Fruit fly (Drosophila melanogaster) Kc167 (cell line): ENCODE results near the gene Osi17.

Source experiments
- Myc ChIP-seq: fragments of >200 bp; optimal IDR thresholded peaks from 2 replicates; lab custom pipeline; 2017; ENCODE audit warnings: missing external identifiers
- Sin3A ChIP-seq: fragments of >200 bp; optimal IDR thresholded peaks from 2 replicates; lab custom pipeline; 2018; ENCODE audit warnings: missing external identifiers
- h ChIP-seq: fragments of >200 bp; optimal IDR thresholded peaks from 3 replicates; lab custom pipeline; 2018; ENCODE audit warnings: missing external identifiers
- insv ChIP-seq: fragments of >200 bp; optimal IDR thresholded peaks from 3 replicates; lab custom pipeline; 2018; ENCODE audit warnings: missing external identifiers
- psq ChIP-seq: fragments of >200 bp; optimal IDR thresholded peaks from 2 replicates; lab custom pipeline; 2017; ENCODE audit warnings: missing external identifiers
- ttk ChIP-seq: sonication (Bioruptor generic); optimal IDR thresholded peaks from 2 replicates; lab custom pipeline; 2017; ENCODE audit warnings: missing external identifiers

Osi17 gene

DNA sequence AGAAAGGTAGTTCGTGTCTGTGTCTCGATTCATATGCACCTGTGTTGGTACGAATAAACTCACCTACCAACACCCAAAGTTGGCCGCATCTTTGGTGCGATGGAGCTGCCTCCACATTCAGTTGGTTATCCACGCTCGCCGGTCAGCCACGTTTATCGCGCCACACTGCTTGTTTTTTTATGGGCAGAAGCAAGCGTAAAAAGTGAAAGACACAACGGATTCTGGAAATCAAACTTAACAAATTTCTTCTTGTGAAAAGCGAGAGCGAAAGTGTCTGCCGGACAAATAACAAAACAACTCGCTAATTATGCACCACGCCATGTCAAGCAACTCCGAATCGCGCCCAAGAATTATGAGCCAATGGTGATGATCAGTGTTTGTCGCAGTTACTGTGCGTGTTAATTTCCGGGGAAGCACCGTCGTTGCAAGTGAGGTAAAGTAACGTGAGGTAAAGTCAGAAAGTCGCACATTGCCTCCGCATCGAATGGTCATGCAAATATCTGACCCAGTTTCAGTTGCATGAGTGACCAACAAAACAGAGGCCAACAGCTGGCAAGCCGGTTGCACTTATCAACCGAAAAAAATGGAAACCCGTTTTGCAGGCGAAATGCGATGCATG lies at the start of gene Osi17:
Gene Osi17, plus strand, starts transcription at position 132 of the 619 bp plus-strand sequence.
- no peak for TF ChIP-seq psq (lab: Kevin White, UChicago)

DNA sequence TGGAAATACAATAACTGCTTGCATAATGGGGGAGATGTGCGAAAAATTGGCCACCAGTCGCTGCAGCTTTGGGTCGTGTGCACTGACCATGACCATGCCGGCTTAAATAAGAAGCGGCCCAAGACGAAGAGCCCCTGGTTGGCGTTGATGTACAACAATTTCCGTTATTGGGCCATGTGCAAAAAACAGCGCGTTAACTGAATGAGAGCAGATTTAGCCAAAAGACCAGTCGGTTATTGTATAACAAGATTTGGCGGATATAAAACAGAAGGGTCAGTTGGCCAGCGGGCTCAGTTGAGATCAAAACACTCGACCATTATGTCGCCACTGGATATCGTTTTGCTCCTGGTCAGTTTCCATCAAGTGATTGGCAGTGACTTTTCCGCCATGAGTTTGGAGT lies 47.9 kb upstream of the Osi17 start, which contains the start of gene Osi10a:
Gene Osi10a, plus strand, starts transcription at position 301 of the 400 bp plus-strand sequence.
- TF ChIP-seq h: no peak
- no peak for TF ChIP-seq ttk

DNA sequence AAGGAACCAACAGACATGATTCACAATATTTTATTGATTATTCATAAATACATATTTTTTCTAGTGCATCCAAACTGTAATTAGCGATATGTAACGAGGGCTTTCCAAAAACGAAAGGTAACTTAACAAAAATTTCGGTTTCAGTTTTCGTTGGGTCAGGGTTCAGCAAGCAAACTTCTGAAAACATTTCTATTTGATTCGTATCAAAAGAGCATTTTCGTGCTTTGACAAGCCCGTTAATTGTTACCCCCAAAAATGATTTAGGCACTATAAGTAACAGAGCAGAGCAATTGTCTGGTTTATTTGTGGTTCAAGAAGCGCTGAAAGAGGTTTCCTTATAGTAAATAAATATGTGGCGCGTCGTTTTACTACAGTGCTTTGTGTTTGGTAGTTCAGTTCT lies 45.7 kb upstream of the Osi17 start, which contains the start of gene Osi10b:
Gene Osi10b, plus strand, starts transcription at position 301 of the 400 bp plus-strand sequence.
- TF ChIP-seq insv: no peak
- TF ChIP-seq ttk: no peak
- TF ChIP-seq psq (lab: Kevin White, UChicago): no peak
- no peak for TF ChIP-seq h
- no peak for TF ChIP-seq Sin3A (lab: Kevin White, UChicago)
- no peak for TF ChIP-seq Myc (lab: Kevin White, UChicago)

DNA sequence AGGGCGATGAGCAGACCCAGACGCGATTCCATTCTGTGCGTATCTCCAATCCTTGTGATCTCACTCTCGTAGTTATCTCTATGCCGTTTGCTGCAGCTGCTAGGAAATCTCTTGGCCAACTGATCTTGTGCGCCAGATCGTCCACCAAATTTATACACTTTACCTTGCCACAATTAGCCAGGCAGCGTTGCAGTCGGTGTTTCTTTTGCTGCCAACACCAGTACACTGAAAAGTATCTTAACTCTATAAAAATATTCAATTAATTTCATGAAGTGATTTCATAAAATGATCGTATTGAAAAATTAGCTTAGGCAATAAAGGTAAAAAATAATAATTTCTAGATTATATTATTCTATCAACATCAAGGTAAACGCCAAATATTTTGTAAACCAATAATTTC lies 42.9 kb upstream of the Osi17 start, which contains the start of gene Osi11:
Gene Osi11, minus strand, starts transcription at position 101 of the 400 bp plus-strand sequence.
- TF ChIP-seq ttk: no peak
- TF ChIP-seq insv: no peak
- no peak for TF ChIP-seq Myc (lab: Kevin White, UChicago)
- no peak for TF ChIP-seq h
- no peak for TF ChIP-seq Sin3A (lab: Kevin White, UChicago)
- no peak for TF ChIP-seq psq (lab: Kevin White, UChicago)

DNA sequence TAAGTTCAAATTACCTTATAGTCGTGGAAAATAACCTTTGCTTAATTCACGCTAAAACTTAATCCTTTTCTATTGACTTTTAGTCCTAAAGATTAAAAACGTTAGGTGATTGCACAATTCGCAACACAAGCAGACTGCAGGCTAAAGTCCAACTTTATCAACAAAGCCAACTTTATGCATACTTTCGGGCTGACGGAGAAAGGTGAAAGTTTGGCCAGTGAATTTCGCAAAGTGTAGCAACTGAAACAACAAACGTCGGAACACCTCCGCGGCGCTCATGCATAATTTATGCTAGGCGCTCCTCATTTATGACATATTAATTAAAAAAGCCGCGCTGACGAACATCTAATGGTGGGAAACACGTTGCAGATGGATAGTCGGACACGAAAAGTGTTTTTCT lies 41.6 kb upstream of the Osi17 start:
- TF ChIP-seq Sin3A (lab: Kevin White, UChicago): no peak

DNA sequence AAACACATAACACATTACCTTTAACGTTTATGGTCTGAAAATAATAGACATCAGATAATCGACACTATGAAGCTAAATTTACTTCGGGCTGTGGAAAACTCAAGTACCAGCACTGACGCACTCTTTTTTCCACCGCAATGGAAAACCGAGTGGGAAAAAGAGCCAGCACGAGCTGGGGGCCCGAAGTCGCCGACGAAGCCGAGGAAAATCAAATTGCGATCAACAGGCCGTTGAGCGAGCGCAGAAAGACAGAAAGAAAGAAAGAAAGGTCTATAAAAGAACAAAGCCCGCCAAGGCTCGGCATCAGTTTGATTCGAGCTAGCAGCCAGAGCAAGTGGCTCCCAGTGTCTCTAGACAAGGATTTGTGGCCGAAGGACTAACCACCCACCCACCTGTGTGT lies 33.3 kb upstream of the Osi17 start, which contains the start of gene Osi12:
Gene Osi12, plus strand, starts transcription at position 301 of the 400 bp plus-strand sequence.
- TF ChIP-seq Sin3A (lab: Kevin White, UChicago) (no peak), insv (no peak), psq (lab: Kevin White, UChicago) (no peak), ttk (no peak), h (no peak), Myc (lab: Kevin White, UChicago) (no peak)

DNA sequence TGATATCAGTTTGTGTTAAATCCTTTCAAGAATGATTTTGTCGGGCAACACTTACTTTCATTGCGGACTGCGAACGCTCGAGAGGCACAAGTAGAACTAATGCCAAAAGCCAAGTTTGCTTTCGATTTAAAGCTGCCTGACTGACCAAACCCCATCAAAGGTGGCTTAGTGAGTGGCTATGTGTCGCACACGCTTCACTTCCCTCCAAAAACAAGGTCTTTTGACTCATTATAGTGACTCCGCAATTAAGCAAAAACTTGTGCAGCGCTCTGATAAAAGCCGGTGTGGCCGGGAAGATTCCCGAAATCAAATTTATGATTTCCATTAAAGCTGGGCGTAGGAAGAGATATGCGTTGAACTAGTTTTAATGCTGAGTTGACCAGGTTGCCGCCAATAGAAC lies 26.5 kb upstream of the Osi17 start, which contains the start of gene CG15597:
Gene CG15597, minus strand, starts transcription at position 101 of the 400 bp plus-strand sequence.
- TF ChIP-seq ttk (no peak), Sin3A (lab: Kevin White, UChicago) (no peak), insv (no peak), Myc (lab: Kevin White, UChicago) (no peak), h (no peak), psq (lab: Kevin White, UChicago) (no peak)

DNA sequence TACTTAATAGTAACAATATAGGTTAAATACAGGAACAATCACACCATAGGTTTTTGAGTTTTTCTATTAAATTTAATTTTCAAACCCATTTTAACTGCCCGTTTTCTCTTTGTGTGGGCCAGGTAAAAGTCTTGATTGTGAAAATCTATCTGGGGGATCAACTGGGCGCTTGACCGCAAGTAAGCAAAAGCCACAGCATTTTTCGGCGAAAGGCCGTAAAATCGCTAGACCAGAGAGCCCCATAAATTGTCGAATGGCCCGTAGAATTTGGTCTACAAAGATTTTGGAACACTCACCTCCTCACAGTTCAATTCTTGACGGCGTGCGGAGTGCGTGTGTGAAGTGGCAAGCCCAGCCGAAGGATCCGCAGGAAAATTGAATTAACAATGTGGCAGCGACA lies 24.1 kb upstream of the Osi17 start, which contains the start of gene CG15594:
Gene CG15594, plus strand, starts transcription at position 301 of the 400 bp plus-strand sequence.
- no peak for TF ChIP-seq ttk
- no peak for TF ChIP-seq psq (lab: Kevin White, UChicago)
- TF ChIP-seq Myc (lab: Kevin White, UChicago): no peak
- no peak for TF ChIP-seq Sin3A (lab: Kevin White, UChicago)
- TF ChIP-seq insv: no peak
- TF ChIP-seq h: no peak

DNA sequence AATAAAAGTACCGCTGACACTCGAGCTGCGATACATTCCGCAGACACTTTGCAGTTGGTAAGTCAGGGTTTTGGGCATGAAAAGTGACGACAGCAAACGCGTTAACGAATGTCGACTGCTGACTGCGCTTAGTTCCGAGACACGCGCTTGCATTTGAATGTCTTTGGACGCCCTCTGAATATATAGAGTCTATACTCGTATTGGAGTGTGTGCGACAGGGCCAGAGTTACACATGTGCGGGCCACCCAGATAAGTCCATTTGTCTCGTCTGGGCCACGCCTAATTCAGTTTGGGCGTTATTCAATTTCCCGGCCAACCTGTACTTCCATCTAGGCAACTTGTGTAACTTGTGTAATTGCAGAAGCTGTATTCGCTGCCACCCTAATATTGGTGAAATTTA lies 21.3 kb upstream of the Osi17 start:
- TF ChIP-seq Sin3A (lab: Kevin White, UChicago) (no peak), ttk (no peak), Myc (lab: Kevin White, UChicago) (no peak), psq (lab: Kevin White, UChicago) (no peak), insv (no peak), h (no peak)

DNA sequence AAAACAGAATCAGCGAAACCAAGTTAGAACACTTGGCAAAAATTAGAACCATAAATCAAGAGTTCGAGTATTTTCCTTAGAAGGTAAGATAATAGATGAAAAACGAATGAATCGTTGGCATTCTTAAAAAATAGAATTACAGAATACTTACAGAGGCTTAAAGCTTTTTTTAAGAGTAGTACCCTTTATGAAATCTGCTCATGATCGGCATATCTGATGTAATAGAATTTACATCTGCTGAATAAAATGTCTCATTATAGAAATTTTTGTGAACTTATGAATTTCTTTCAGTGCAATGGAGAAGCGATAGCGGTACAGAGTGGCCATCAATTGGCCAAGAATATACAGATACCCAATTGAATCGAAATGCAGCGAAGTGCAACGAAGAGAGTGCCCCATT lies 20.1 kb upstream of the Osi17 start, which contains the start of gene Osi13:
Gene Osi13, plus strand, starts transcription at position 301 of the 400 bp plus-strand sequence.
- TF ChIP-seq Sin3A (lab: Kevin White, UChicago): no peak
- TF ChIP-seq psq (lab: Kevin White, UChicago): no peak
- TF ChIP-seq insv: no peak
- TF ChIP-seq ttk: no peak
- TF ChIP-seq h: no peak
- no peak for TF ChIP-seq Myc (lab: Kevin White, UChicago)

DNA sequence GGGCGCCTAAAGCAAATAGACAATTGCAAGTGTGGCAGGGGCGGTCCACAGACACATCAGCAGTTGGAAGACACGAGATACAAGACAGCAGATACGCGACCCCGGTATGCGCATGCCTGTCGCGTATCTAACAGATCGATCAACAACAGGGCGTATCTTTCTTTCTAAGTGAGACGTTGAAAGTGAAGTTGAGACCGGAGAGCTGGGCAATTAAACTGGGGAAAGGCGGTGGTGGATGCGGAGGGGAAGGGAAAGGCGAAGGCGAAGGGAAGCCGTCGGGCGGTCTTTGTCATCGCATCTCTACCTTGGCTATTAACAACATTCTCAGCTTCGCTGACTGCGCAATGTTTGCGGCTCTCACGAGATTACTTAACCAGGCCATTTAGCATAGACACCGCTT lies 17.5 kb upstream of the Osi17 start:
- no peak for TF ChIP-seq psq (lab: Kevin White, UChicago)
- no peak for TF ChIP-seq ttk
- no peak for TF ChIP-seq h
- TF ChIP-seq insv: no peak
- no peak for TF ChIP-seq Sin3A (lab: Kevin White, UChicago)
- no peak for TF ChIP-seq Myc (lab: Kevin White, UChicago)

DNA sequence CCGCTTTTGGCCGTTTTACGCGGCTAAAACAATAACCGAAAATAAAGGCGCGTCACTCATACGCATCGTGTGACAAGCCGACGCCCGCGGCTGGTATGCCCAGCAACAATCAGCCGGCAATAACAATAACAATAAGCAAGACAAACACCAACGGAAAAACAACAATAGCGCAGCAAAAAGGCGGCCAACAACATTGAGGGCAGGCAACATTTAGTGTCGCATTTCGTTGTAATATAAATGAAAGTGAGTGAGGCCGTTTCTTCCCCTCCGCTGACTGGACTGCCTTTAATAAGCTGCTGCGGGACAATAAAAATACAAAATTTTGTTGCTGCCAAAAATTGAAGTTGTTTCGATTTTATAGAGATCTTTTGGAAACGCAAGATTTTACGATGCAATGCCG lies 14.4 kb upstream of the Osi17 start:
- TF ChIP-seq Myc (lab: Kevin White, UChicago) (no peak), Sin3A (lab: Kevin White, UChicago) (no peak), ttk (no peak), h (no peak), psq (lab: Kevin White, UChicago) (no peak), insv (no peak)

DNA sequence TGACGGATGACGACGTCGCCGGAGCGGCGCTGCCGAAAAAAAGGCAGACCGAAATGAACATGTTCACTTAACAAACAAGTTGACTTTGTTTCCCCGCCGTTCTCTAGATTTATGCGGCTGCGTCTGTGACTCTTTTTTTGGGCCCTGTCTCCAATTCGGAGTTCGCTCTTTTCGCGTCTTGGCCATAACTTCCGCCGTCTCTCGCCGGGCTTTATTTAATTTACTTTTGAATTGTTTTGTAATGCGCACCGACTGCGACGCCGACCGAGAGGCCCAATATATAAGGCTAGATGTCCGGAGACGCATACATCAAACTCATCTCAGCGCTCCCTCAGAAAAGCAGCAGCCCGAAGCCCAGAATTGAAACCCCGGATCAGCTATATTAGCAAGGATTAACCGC lies 12.7 kb upstream of the Osi17 start, which contains the start of gene Osi14:
Gene Osi14, plus strand, starts transcription at position 301 of the 400 bp plus-strand sequence.
- TF ChIP-seq Sin3A (lab: Kevin White, UChicago) (no peak), Myc (lab: Kevin White, UChicago) (no peak), ttk (no peak), psq (lab: Kevin White, UChicago) (no peak), h (no peak), insv (no peak)
